Fruit fly (Drosophila melanogaster) whole organism, embryonic: Measurements from ENCODE around the gene CG31495.

ENCODE experiments used
- CG10267 ChIP-seq: fragments of 200-800 bp; sonication (Bioruptor generic); optimal IDR thresholded peaks from 2 replicates; lab custom pipeline; 2018; ENCODE audit warnings: missing biosample characterization, mild to moderate bottlenecking, missing genetic modification characterization, moderate library complexity
- CG10321 ChIP-seq: fragments of 200-800 bp; sonication (Bioruptor generic); IDR thresholded peaks from 2 replicates; pipeline ENCODE4 v1.3.6; 2022; ENCODE audit warnings: missing biosample characterization, missing genetic modification characterization
- CG10959 ChIP-seq: fragments of 200-800 bp; sonication (Bioruptor generic); IDR thresholded peaks from 2 replicates; pipeline ENCODE4 v1.3.6; 2022; ENCODE audit warnings: missing biosample characterization, missing genetic modification characterization
- CG12942 ChIP-seq: fragments of 200-800 bp; sonication (Bioruptor generic); optimal IDR thresholded peaks from 3 replicates; lab custom pipeline; 2016; ENCODE audit warnings: missing biosample characterization, missing genetic modification characterization
- CG14050 ChIP-seq: fragments of 200-800 bp; sonication (Bioruptor generic); IDR thresholded peaks from 3 replicates; pipeline ENCODE4 v1.3.6; 2022; ENCODE audit warnings: missing biosample characterization, missing genetic modification characterization
- CG14965 ChIP-seq: fragments of 200-800 bp; sonication (Bioruptor generic); optimal IDR thresholded peaks from 2 replicates; lab custom pipeline; 2016; ENCODE audit warnings: missing biosample characterization, missing genetic modification characterization, borderline replicate concordance
- CG15011 ChIP-seq: fragments of 200-800 bp; sonication (Bioruptor generic); optimal IDR thresholded peaks from 3 replicates; lab custom pipeline; 2018; ENCODE audit warnings: missing biosample characterization, mild to moderate bottlenecking, missing genetic modification characterization
- CG15479 ChIP-seq: fragments of 200-800 bp; sonication (Bioruptor generic); optimal IDR thresholded peaks from 3 replicates; lab custom pipeline; 2019; ENCODE audit warnings: missing biosample characterization, mild to moderate bottlenecking, missing genetic modification characterization, moderate library complexity
- CG1602 ChIP-seq: fragments of 200-800 bp; sonication (Bioruptor generic); optimal IDR thresholded peaks from 3 replicates; lab custom pipeline; 2016; ENCODE audit warnings: missing biosample characterization, missing genetic modification characterization
- CG1603 ChIP-seq: fragments of 200-800 bp; sonication (Bioruptor generic); optimal IDR thresholded peaks from 2 replicates; lab custom pipeline; 2019; ENCODE audit warnings: missing biosample characterization, mild to moderate bottlenecking, missing genetic modification characterization, moderate library complexity
- CG17385 ChIP-seq: fragments of 200-800 bp; sonication (Bioruptor generic); optimal IDR thresholded peaks from 3 replicates; lab custom pipeline; 2018; ENCODE audit warnings: missing biosample characterization, mild to moderate bottlenecking, missing genetic modification characterization
- CG1832 ChIP-seq: fragments of 200-800 bp; sonication (Bioruptor generic); optimal IDR thresholded peaks from 2 replicates; lab custom pipeline; 2017; ENCODE audit warnings: missing biosample characterization, mild to moderate bottlenecking, missing genetic modification characterization, inconsistent platforms
- CG18599 ChIP-seq: fragments of 200-800 bp; sonication (Bioruptor generic); optimal IDR thresholded peaks from 3 replicates; lab custom pipeline; 2017; ENCODE audit warnings: missing biosample characterization, missing genetic modification characterization, mild to moderate bottlenecking, moderate library complexity, missing genetic modification reagents
- CG33557 ChIP-seq: fragments of 200-800 bp; sonication (Bioruptor generic); optimal IDR thresholded peaks from 2 replicates; lab custom pipeline; 2019; ENCODE audit warnings: missing biosample characterization, mild to moderate bottlenecking, missing genetic modification characterization, moderate library complexity
- CG34224 ChIP-seq: fragments of 200-800 bp; sonication (Bioruptor generic); IDR thresholded peaks from 3 replicates; pipeline ENCODE4 v1.3.6; 2022; ENCODE audit warnings: missing biosample characterization, missing genetic modification characterization; ENCODE audit not compliant: partially characterized antibody
- CG4328 ChIP-seq: fragments of 200-800 bp; sonication (Bioruptor generic); optimal IDR thresholded peaks from 3 replicates; lab custom pipeline; 2017; ENCODE audit warnings: missing biosample characterization, missing genetic modification reagents, missing genetic modification characterization
- CG6175 ChIP-seq: fragments of 200-800 bp; sonication (Bioruptor generic); IDR thresholded peaks from 3 replicates; pipeline ENCODE4 v1.3.6; 2022; ENCODE audit warnings: missing biosample characterization, missing genetic modification characterization
- CG7372 ChIP-seq: fragments of 200-800 bp; sonication (Bioruptor generic); IDR thresholded peaks from 2 replicates; pipeline ENCODE4 v1.3.6; 2022; ENCODE audit warnings: missing biosample characterization, missing genetic modification characterization
- CG7786 ChIP-seq: fragments of 200-800 bp; sonication (Bioruptor generic); optimal IDR thresholded peaks from 2 replicates; lab custom pipeline; 2016; ENCODE audit warnings: missing biosample characterization, missing genetic modification characterization
- CG8281 ChIP-seq: fragments of 200-800 bp; sonication (Bioruptor generic); optimal IDR thresholded peaks from 2 replicates; lab custom pipeline; 2018; ENCODE audit warnings: missing biosample characterization, mild to moderate bottlenecking, missing genetic modification characterization, moderate library complexity
- Dbx ChIP-seq: fragments of 200-800 bp; sonication (Bioruptor generic); IDR thresholded peaks from 3 replicates; pipeline ENCODE4 v1.3.6; 2022; ENCODE audit warnings: missing biosample characterization, missing genetic modification characterization
- Dp ChIP-seq: fragments of 200-800 bp; sonication (Bioruptor generic); optimal IDR thresholded peaks from 2 replicates; lab custom pipeline; 2018; ENCODE audit warnings: missing biosample characterization, mild to moderate bottlenecking, missing genetic modification characterization, moderate library complexity
- H15 ChIP-seq: fragments of 200-800 bp; sonication (Bioruptor generic); IDR thresholded peaks from 3 replicates; pipeline ENCODE4 v1.3.6; 2022; ENCODE audit warnings: missing biosample characterization, missing genetic modification characterization
- HLH54F ChIP-seq: fragments of 200-800 bp; sonication (Bioruptor generic); optimal IDR thresholded peaks from 3 replicates; lab custom pipeline; 2016; ENCODE audit warnings: missing biosample characterization, missing genetic modification characterization
- HLHmδ ChIP-seq: fragments of 200-800 bp; sonication (Bioruptor generic); optimal IDR thresholded peaks from 2 replicates; lab custom pipeline; 2018; ENCODE audit warnings: missing biosample characterization, mild to moderate bottlenecking, missing genetic modification characterization, moderate library complexity
- Hmx ChIP-seq: fragments of 200-800 bp; sonication (Bioruptor generic); optimal IDR thresholded peaks from 2 replicates; lab custom pipeline; 2016; ENCODE audit warnings: missing biosample characterization, missing genetic modification characterization
- Lpt ChIP-seq: fragments of >200 bp; optimal IDR thresholded peaks from 2 replicates; lab custom pipeline; 2018; ENCODE audit warnings: missing biosample characterization, missing genetic modification characterization
- ato ChIP-seq: fragments of 200-800 bp; sonication (Bioruptor generic); IDR thresholded peaks from 2 replicates; pipeline ENCODE4 v1.3.6; 2022; ENCODE audit warnings: missing biosample characterization, missing genetic modification characterization; ENCODE audit not compliant: partially characterized antibody
- az2 ChIP-seq: fragments of 200-800 bp; sonication (Bioruptor generic); optimal IDR thresholded peaks from 3 replicates; lab custom pipeline; 2016; ENCODE audit warnings: missing biosample characterization, missing genetic modification characterization
- cad ChIP-seq: fragments of >200 bp; optimal IDR thresholded peaks from 2 replicates; lab custom pipeline; 2017; ENCODE audit warnings: missing biosample characterization, missing genetic modification characterization
- cato ChIP-seq: fragments of 200-800 bp; sonication (Bioruptor generic); optimal IDR thresholded peaks from 2 replicates; lab custom pipeline; 2016; ENCODE audit warnings: missing biosample characterization, missing genetic modification characterization, borderline replicate concordance
- fd64A ChIP-seq: fragments of 200-800 bp; sonication (Bioruptor generic); optimal IDR thresholded peaks from 3 replicates; lab custom pipeline; 2018; ENCODE audit warnings: missing biosample characterization, mild to moderate bottlenecking, missing genetic modification characterization
- gcm2 ChIP-seq: fragments of 200-800 bp; sonication (Bioruptor generic); optimal IDR thresholded peaks from 2 replicates; lab custom pipeline; 2016; ENCODE audit warnings: missing biosample characterization, missing genetic modification characterization
- gt ChIP-seq: fragments of 200-800 bp; sonication (Bioruptor generic); IDR thresholded peaks from 2 replicates; pipeline ENCODE4 v1.3.6; 2022; ENCODE audit warnings: missing biosample characterization, missing genetic modification characterization
- hb ChIP-seq: fragments of 200-800 bp; sonication (Bioruptor generic); IDR thresholded peaks from 3 replicates; pipeline ENCODE4 v1.3.6; 2022; ENCODE audit warnings: missing biosample characterization, missing genetic modification characterization; ENCODE audit not compliant: partially characterized antibody
- hth ChIP-seq: fragments of >200 bp; optimal IDR thresholded peaks from 2 replicates; lab custom pipeline; 2017; ENCODE audit warnings: inconsistent platforms
- ind ChIP-seq: fragments of 200-800 bp; sonication (Bioruptor generic); optimal IDR thresholded peaks from 3 replicates; lab custom pipeline; 2016; ENCODE audit warnings: missing biosample characterization, missing genetic modification characterization
- jigr1 ChIP-seq: fragments of 200-800 bp; sonication (Bioruptor generic); IDR thresholded peaks from 3 replicates; pipeline ENCODE4 v1.3.6; 2022; ENCODE audit warnings: missing biosample characterization, missing genetic modification characterization
- jumu ChIP-seq: fragments of 200-800 bp; sonication (Bioruptor generic); optimal IDR thresholded peaks from 3 replicates; lab custom pipeline; 2016; ENCODE audit warnings: missing biosample characterization, missing genetic modification characterization
- maf-S ChIP-seq: fragments of 200-800 bp; sonication (Bioruptor generic); optimal IDR thresholded peaks from 2 replicates; lab custom pipeline; 2016; ENCODE audit warnings: missing biosample characterization, missing genetic modification characterization
- odd ChIP-seq: fragments of 200-800 bp; sonication (Bioruptor generic); optimal IDR thresholded peaks from 2 replicates; lab custom pipeline; 2017; ENCODE audit warnings: missing biosample characterization, mild to moderate bottlenecking, missing genetic modification characterization
- onecut ChIP-seq: fragments of 200-800 bp; sonication (Bioruptor generic); IDR thresholded peaks from 2 replicates; pipeline ENCODE4 v1.3.6; 2022; ENCODE audit warnings: missing biosample characterization, missing genetic modification characterization
- pho ChIP-seq: fragments of 200-800 bp; sonication (Bioruptor generic); optimal IDR thresholded peaks from 2 replicates; lab custom pipeline; 2016; ENCODE audit warnings: missing biosample characterization, missing genetic modification characterization
- salm ChIP-seq: fragments of 200-800 bp; sonication (Bioruptor generic); optimal IDR thresholded peaks from 2 replicates; lab custom pipeline; 2018; ENCODE audit warnings: missing biosample characterization, mild to moderate bottlenecking, missing genetic modification characterization
- sens ChIP-seq: fragments of 200-800 bp; sonication (Bioruptor generic); peaks from one replicate; lab custom pipeline; 2016; ENCODE audit warnings: missing biosample characterization, missing genetic modification characterization
- sug ChIP-seq: fragments of 200-800 bp; optimal IDR thresholded peaks from 2 replicates; lab custom pipeline; 2019; ENCODE audit warnings: missing biosample characterization, mild to moderate bottlenecking, missing genetic modification characterization, moderate library complexity
- tio ChIP-seq: fragments of 200-800 bp; sonication (Bioruptor generic); optimal IDR thresholded peaks from 2 replicates; lab custom pipeline; 2017; ENCODE audit warnings: missing biosample characterization, missing genetic modification characterization, inconsistent platforms
- tll ChIP-seq, 2 experiments: fragments of 200-800 bp in 1 of 2; fragments of >200 bp in 1 of 2; sonication (Bioruptor generic) in 1 of 2; optimal IDR thresholded peaks; 2 replicates each; lab custom pipeline; 2017 to 2019; ENCODE audit warnings: missing biosample characterization in 2 of 2, missing genetic modification characterization in 2 of 2, mild to moderate bottlenecking in 1 of 2, moderate library complexity in 1 of 2
- wor ChIP-seq: fragments of 200-800 bp; sonication (Bioruptor generic); IDR thresholded peaks from 2 replicates; pipeline ENCODE4 v1.3.6; 2022; ENCODE audit warnings: missing biosample characterization, missing genetic modification characterization

The CG31495 gene

DNA sequence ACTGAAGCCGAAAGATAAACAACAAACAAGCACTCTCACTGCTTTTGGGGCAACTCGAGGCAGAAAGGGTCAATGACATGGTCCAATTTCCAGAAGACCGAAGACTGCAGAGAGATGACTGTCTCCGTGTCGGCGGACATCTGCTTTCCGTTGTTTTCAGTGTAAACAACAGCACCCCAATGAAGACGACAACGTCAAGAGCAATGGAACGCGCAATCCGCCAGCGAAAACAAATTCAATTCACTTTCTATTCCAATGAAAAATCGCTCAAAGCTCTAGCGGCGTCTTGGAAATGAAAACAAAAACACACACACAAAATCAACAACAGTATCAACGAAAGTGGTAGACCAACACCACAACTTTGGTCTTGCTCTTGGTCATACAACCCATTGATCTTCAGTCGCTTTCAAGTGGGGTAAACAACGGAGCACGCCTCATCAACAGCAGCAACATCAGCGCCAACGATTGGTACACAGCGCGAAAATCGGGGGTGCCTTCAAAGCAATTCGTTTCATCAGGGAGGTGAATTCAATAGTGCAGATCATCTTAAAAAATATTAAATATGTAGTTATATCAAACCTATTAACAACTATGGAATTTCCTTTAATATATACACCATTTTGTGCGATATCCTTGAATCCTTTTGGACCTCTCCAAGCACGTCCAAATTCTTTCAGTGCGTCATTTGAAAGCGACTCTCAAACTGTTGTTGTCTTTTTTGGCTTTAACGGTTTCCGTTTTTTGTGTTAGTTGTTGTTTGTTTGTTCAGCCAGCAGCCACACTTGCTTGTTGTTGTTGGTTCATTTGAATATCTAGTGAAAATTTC lies 22.0 kb downstream of the CG31495 start (continued):
- TF ChIP-seq CG10267 = peak; percentile 61
- peak; percentile 57 for TF ChIP-seq ind (GFP tag; lab: Kevin White, UChicago)
- TF ChIP-seq hth (lab: Kevin White, UChicago) = no peak
- TF ChIP-seq CG7786 (GFP tag; lab: Kevin White, UChicago) = no peak
- peak; percentile 68 for TF ChIP-seq onecut (GFP tag; lab: Robert Waterston, UW)
- no peak for TF ChIP-seq CG34224 (GFP tag; lab: Robert Waterston, UW)
- TF ChIP-seq CG15479 (GFP tag; lab: Kevin White, UChicago) = no peak
- no peak for TF ChIP-seq CG10959
- no peak for TF ChIP-seq maf-S
- TF ChIP-seq jigr1 (GFP tag; lab: Robert Waterston, UW) = no peak
- peak; percentile 16 for TF ChIP-seq fd64A (GFP tag; lab: Kevin White, UChicago)
- TF ChIP-seq CG6175 (GFP tag; lab: Robert Waterston, UW) = no peak
- no peak; the same call in 1 of the 3 replicates for TF ChIP-seq CG14050 (GFP tag; lab: Robert Waterston, UW)
- peak; percentile 88 for TF ChIP-seq sens (GFP tag; lab: Kevin White, UChicago)
- peak; percentile 27; the same call in 1 of the 2 replicates for TF ChIP-seq CG7372
- TF ChIP-seq wor (GFP tag; lab: Robert Waterston, UW) = peak; percentile 81
- TF ChIP-seq CG17385 (GFP tag; lab: Kevin White, UChicago) = peak; percentile 53
- peak; percentile 18 for TF ChIP-seq sug (tag; lab: Kevin White, UChicago)
- TF ChIP-seq tll (GFP tag; optimal IDR thresholded peaks at IDR 0.05; lab: Kevin White, UChicago) = no peak
- TF ChIP-seq Lpt (GFP tag; lab: Kevin White, UChicago) = no peak
- no peak for TF ChIP-seq CG1832 (GFP tag; lab: Kevin White, UChicago)
- TF ChIP-seq tio (GFP tag; lab: Kevin White, UChicago) = peak; percentile 49
- TF ChIP-seq CG12942 (GFP tag; lab: Kevin White, UChicago) = peak; percentile 29
- peak; percentile 14 for TF ChIP-seq CG15011 (GFP tag; lab: Kevin White, UChicago)
- TF ChIP-seq odd = peak; percentile 42
- peak; percentile 22 for TF ChIP-seq CG4328 (GFP tag; lab: Kevin White, UChicago)
- TF ChIP-seq CG18599 (GFP tag; lab: Kevin White, UChicago) = peak; percentile 23
- TF ChIP-seq H15 (GFP tag; lab: Robert Waterston, UW) = peak; percentile 44; the same call in 2 of the 3 replicates
- TF ChIP-seq gt (GFP tag; lab: Robert Waterston, UW) = peak; percentile 56; the same call in 1 of the 2 replicates
- no peak for TF ChIP-seq hb (GFP tag; lab: Robert Waterston, UW)
- TF ChIP-seq az2 (GFP tag; lab: Kevin White, UChicago) = peak; percentile 73
- TF ChIP-seq CG8281 (tag; lab: Kevin White, UChicago) = peak; percentile 23
- no peak for TF ChIP-seq Dp (GFP tag; lab: Kevin White, UChicago)
- no peak for TF ChIP-seq gcm2 (GFP tag; lab: Kevin White, UChicago)
- TF ChIP-seq cad (GFP tag; lab: Kevin White, UChicago) = no peak
- peak; percentile 18 for TF ChIP-seq cato (GFP tag; lab: Kevin White, UChicago)
- no peak for TF ChIP-seq pho (GFP tag; lab: Kevin White, UChicago)
- no peak for TF ChIP-seq HLH54F
- no peak for TF ChIP-seq HLHmδ
- TF ChIP-seq salm (tag; lab: Kevin White, UChicago) = peak; percentile 31
- TF ChIP-seq Hmx (GFP tag; lab: Kevin White, UChicago) = no peak
- no peak for TF ChIP-seq CG10321 (GFP tag; lab: Robert Waterston, UW)
- no peak for TF ChIP-seq ato (GFP tag; lab: Robert Waterston, UW)
- TF ChIP-seq CG1602 = peak; percentile 29
- peak; percentile 61 for TF ChIP-seq CG33557 (GFP tag; lab: Kevin White, UChicago)
- TF ChIP-seq jumu (GFP tag; lab: Kevin White, UChicago) = no peak
- TF ChIP-seq CG14965 = no peak
- TF ChIP-seq Dbx (GFP tag; lab: Robert Waterston, UW) = no peak
- peak; percentile 76 for TF ChIP-seq CG1603 (tag; lab: Kevin White, UChicago)
